Worm (Caenorhabditis elegans) whole organism, midembryonic: ENCODE measurements around the gene bckd-1A.

Experiments used
- cog-1 ChIP-seq: sonication (generic microtip); optimal IDR thresholded peaks from 2 replicates; lab custom pipeline; 2016; ENCODE audit warnings: missing genetic modification characterization, missing compliant biosample characterization
- flt-1 ChIP-seq: fragments of 200-800 bp; sonication (Bioruptor generic); IDR thresholded peaks from 2 replicates; pipeline ENCODE4 v1.3.6; 2022; ENCODE audit warnings: missing genetic modification characterization, missing compliant biosample characterization
- med-1 ChIP-seq: sonication (generic microtip); optimal IDR thresholded peaks from 2 replicates; lab custom pipeline; 2017; ENCODE audit warnings: missing genetic modification characterization, mild to moderate bottlenecking, missing compliant biosample characterization, antibody characterized with exemption, missing genetic modification reagents; ENCODE audit not compliant: insufficient read depth
- tab-1 ChIP-seq: fragments of 200-800 bp; sonication (Bioruptor generic); IDR thresholded peaks from 2 replicates; pipeline ENCODE4 v1.3.6; 2022; ENCODE audit warnings: missing genetic modification characterization, missing compliant biosample characterization
- ztf-23 ChIP-seq: fragments of 200-800 bp; sonication (Bioruptor generic); IDR thresholded peaks from 2 replicates; pipeline ENCODE4 v1.3.6; 2022; ENCODE audit warnings: missing genetic modification reagents, missing genetic modification characterization, missing compliant biosample characterization
- ztf-29 ChIP-seq: fragments of 200-800 bp; sonication (Bioruptor generic); IDR thresholded peaks from 2 replicates; pipeline ENCODE4 v1.3.6; 2022; ENCODE audit warnings: missing genetic modification reagents, missing genetic modification characterization, missing compliant biosample characterization

- TF ChIP-seq med-1 (GFP tag; lab: Kevin White, UChicago): no peak
- no peak for TF ChIP-seq ztf-23 (GFP tag; lab: Robert Waterston, UW)
- no peak for TF ChIP-seq tab-1
- no peak for TF ChIP-seq flt-1
- TF ChIP-seq ztf-29: peak; percentile 58; the same call in 1 of the 2 replicates
- TF ChIP-seq cog-1 (tag; lab: Kevin White, UChicago): no peak
Observed at ce11 chrIII:12945072-12945471, 27.2 kb downstream of the bckd-1A start.
